Worm (Caenorhabditis elegans) whole organism, L2 larva: Measurements from ENCODE around the gene ncl-1.

Experiments
- F13H6.1 ChIP-seq: sonication (generic microtip); optimal IDR thresholded peaks from 2 replicates; lab custom pipeline; 2016; ENCODE audit warnings: missing genetic modification characterization, missing compliant biosample characterization
- blmp-1 ChIP-seq: sonication (generic microtip); optimal IDR thresholded peaks from 2 replicates; lab custom pipeline; 2017; ENCODE audit warnings: missing genetic modification characterization, mild to moderate bottlenecking, missing compliant biosample characterization, antibody characterized with exemption, moderate library complexity; ENCODE audit not compliant: insufficient read depth
- lin-39 ChIP-seq: fragments of 150-350 bp; optimal IDR thresholded peaks from 2 replicates; lab custom pipeline; 2014; ENCODE audit warnings: missing biosample characterization, missing genetic modification reagents, missing genetic modification characterization
- lsy-2 ChIP-seq, 2 experiments: fragments of 150-350 bp in 1 of 2; sonication (generic microtip) in 1 of 2; optimal IDR thresholded peaks; 2 replicates each; lab custom pipeline; 2014 to 2017; ENCODE audit warnings: missing biosample characterization in 2 of 2, missing genetic modification characterization in 2 of 2
- nhr-11 ChIP-seq: fragments of 150-350 bp; optimal IDR thresholded peaks from 2 replicates; lab custom pipeline; 2014; ENCODE audit warnings: missing biosample characterization, missing genetic modification characterization
- nhr-12 ChIP-seq: fragments of 150-350 bp; optimal IDR thresholded peaks from 2 replicates; lab custom pipeline; 2014; ENCODE audit warnings: missing biosample characterization, missing genetic modification characterization
- nhr-237 ChIP-seq: fragments of 150-350 bp; optimal IDR thresholded peaks from 2 replicates; lab custom pipeline; 2014; ENCODE audit warnings: missing biosample characterization, missing genetic modification characterization
- sma-3 ChIP-seq: sonication (generic microtip); optimal IDR thresholded peaks from 2 replicates; lab custom pipeline; 2016; ENCODE audit warnings: missing genetic modification reagents, missing genetic modification characterization, missing compliant biosample characterization
- unc-62 ChIP-seq: fragments of 150-350 bp; optimal IDR thresholded peaks from 2 replicates; lab custom pipeline; 2014; ENCODE audit warnings: missing biosample characterization, missing genetic modification reagents, missing genetic modification characterization
- zag-1 ChIP-seq: fragments of 150-350 bp; optimal IDR thresholded peaks from 2 replicates; lab custom pipeline; 2014; ENCODE audit warnings: missing biosample characterization, missing genetic modification characterization
- ztf-11 ChIP-seq: sonication (generic microtip); optimal IDR thresholded peaks from 2 replicates; lab custom pipeline; 2017; ENCODE audit warnings: missing biosample characterization, missing genetic modification characterization
- ztf-4 ChIP-seq: fragments of 150-350 bp; optimal IDR thresholded peaks from 2 replicates; lab custom pipeline; 2014; ENCODE audit warnings: missing biosample characterization, missing genetic modification characterization

- TF ChIP-seq lin-39 (tag; lab: Kevin White, UChicago) (no peak), zag-1 (tag; lab: Kevin White, UChicago) (no peak), nhr-11 (tag; lab: Kevin White, UChicago) (no peak), nhr-237 (tag; lab: Kevin White, UChicago) (no peak), unc-62 (GFP tag; lab: Kevin White, UChicago) (no peak), nhr-12 (tag; lab: Kevin White, UChicago) (no peak), lsy-2 (tag; optimal IDR thresholded peaks at IDR 0.05; lab: Kevin White, UChicago) (no peak), ztf-4 (tag; lab: Kevin White, UChicago) (no peak), ztf-11 (tag; lab: Kevin White, UChicago) (no peak), F13H6.1 (tag; lab: Kevin White, UChicago) (no peak), blmp-1 (no peak), sma-3 (GFP tag; lab: Kevin White, UChicago) (no peak)
Observed at ce11 chrIII:7743183-7743582, 23.7 kb downstream of the ncl-1 start.
